Worm (Caenorhabditis elegans) whole organism, mixed stage, embryonic: ENCODE results near the gene Y39A3A.4.

Experiments
- blmp-1 ChIP-seq: fragments of 150-350 bp; optimal IDR thresholded peaks from 2 replicates; lab custom pipeline; 2014; ENCODE audit warnings: missing biosample characterization, missing genetic modification characterization
- ceh-83 ChIP-seq: fragments of 200-800 bp; sonication (Bioruptor generic); optimal IDR thresholded peaks from 2 replicates; lab custom pipeline; 2018; ENCODE audit warnings: mild to moderate bottlenecking, missing genetic modification characterization, missing compliant biosample characterization
- elt-3 ChIP-seq: fragments of 150-350 bp; optimal IDR thresholded peaks from 2 replicates; lab custom pipeline; 2014; ENCODE audit warnings: missing biosample characterization, missing genetic modification characterization
- flh-1 ChIP-seq: fragments of 200-800 bp; sonication (Bioruptor generic); optimal IDR thresholded peaks from 2 replicates; lab custom pipeline; 2018; ENCODE audit warnings: mild to moderate bottlenecking, missing genetic modification characterization, moderate library complexity, missing compliant biosample characterization
- mab-5 ChIP-seq: fragments of 150-350 bp; optimal IDR thresholded peaks from 2 replicates; lab custom pipeline; 2014; ENCODE audit warnings: missing biosample characterization, missing genetic modification characterization
- nhr-12 ChIP-seq: fragments of 150-350 bp; optimal IDR thresholded peaks from 2 replicates; lab custom pipeline; 2014; ENCODE audit warnings: missing biosample characterization, missing genetic modification characterization
- nhr-2 ChIP-seq: fragments of 150-350 bp; optimal IDR thresholded peaks from 2 replicates; lab custom pipeline; 2014; ENCODE audit warnings: missing biosample characterization, missing genetic modification characterization
- nhr-237 ChIP-seq: fragments of 150-350 bp; optimal IDR thresholded peaks from 2 replicates; lab custom pipeline; 2014; ENCODE audit warnings: missing biosample characterization, missing genetic modification characterization
- nhr-28 ChIP-seq: fragments of 150-350 bp; optimal IDR thresholded peaks from 2 replicates; lab custom pipeline; 2014; ENCODE audit warnings: missing biosample characterization, missing genetic modification characterization
- pha-4 ChIP-seq: fragments of 150-350 bp; optimal IDR thresholded peaks from 2 replicates; lab custom pipeline; 2018; ENCODE audit warnings: missing biosample characterization, missing genetic modification reagents, missing genetic modification characterization
- unc-39 ChIP-seq: fragments of 150-350 bp; optimal IDR thresholded peaks from 2 replicates; lab custom pipeline; 2014; ENCODE audit warnings: missing biosample characterization, missing genetic modification characterization
- unc-62 ChIP-seq: fragments of 150-350 bp; optimal IDR thresholded peaks from 2 replicates; lab custom pipeline; 2014; ENCODE audit warnings: missing biosample characterization, missing genetic modification reagents, missing genetic modification characterization

DNA sequence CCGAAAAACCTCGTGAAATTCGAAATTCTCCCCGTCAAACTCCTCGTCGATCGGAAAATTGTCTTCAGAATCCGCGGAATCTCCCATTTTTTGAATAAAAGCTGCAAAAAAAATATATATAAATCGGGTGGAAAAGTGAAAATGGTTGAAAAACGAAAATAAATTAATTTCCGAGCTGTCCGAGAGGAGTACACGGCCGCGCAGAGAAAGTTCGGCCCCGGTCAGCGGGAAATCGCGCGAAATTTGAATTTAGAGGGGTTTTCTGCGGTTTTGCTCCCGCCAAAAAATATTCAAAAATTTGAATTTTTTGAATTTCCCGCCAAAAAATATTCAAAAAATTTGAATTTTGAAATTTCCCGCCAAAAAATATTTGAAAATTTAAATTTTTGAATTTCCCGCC is 40.4 kb upstream of the Y39A3A.4 start, which contains the start of gene Y48G9A.11:
- TF ChIP-seq ceh-83 (no peak), elt-3 (no peak), nhr-2 (tag; lab: Kevin White, UChicago) (no peak), nhr-12 (tag; lab: Kevin White, UChicago) (no peak), pha-4 (no peak), unc-39 (tag; lab: Kevin White, UChicago) (no peak), nhr-28 (no peak), nhr-237 (no peak), flh-1 (GFP tag; lab: Kevin White, UChicago) (no peak), blmp-1 (no peak), mab-5 (tag; lab: Kevin White, UChicago) (no peak), unc-62 (no peak)
